Worm (Caenorhabditis elegans) whole organism, L4 larva: ENCODE data around the gene gst-8.

Source experiments
- D1046.2 ChIP-seq: fragments of 200-800 bp; sonication (Bioruptor generic); IDR thresholded peaks from 2 replicates; pipeline ENCODE4 v1.3.6; 2022; ENCODE audit warnings: missing genetic modification characterization, missing compliant biosample characterization
- F10B5.3 ChIP-seq: sonication (generic microtip); optimal IDR thresholded peaks from 2 replicates; lab custom pipeline; 2016; ENCODE audit warnings: mild to moderate bottlenecking, missing genetic modification characterization, missing compliant biosample characterization
- F26F4.8 ChIP-seq: fragments of 200-800 bp; sonication (Bioruptor generic); conservative IDR thresholded peaks from 2 replicates; pipeline ENCODE4 v1.3.6; 2022; ENCODE audit warnings: missing genetic modification characterization, missing compliant biosample characterization
- F49E8.2 ChIP-seq: sonication (generic microtip); optimal IDR thresholded peaks from 2 replicates; lab custom pipeline; 2016; ENCODE audit warnings: missing compliant biosample characterization, mild to moderate bottlenecking, missing genetic modification characterization, borderline replicate concordance
- T26A8.4 ChIP-seq: fragments of 200-800 bp; sonication (Bioruptor generic); IDR thresholded peaks from 2 replicates; pipeline ENCODE4 v1.3.6; 2022; ENCODE audit warnings: missing genetic modification characterization, missing compliant biosample characterization
- Y105C5A.15 ChIP-seq: fragments of 200-800 bp; sonication (Bioruptor generic); IDR thresholded peaks from 2 replicates; pipeline ENCODE4 v1.3.6; 2022; ENCODE audit warnings: missing genetic modification characterization, missing compliant biosample characterization
- Y48G9A.11 ChIP-seq: fragments of 200-800 bp; sonication (Bioruptor generic); IDR thresholded peaks from 2 replicates; pipeline ENCODE4 v1.3.6; 2022; ENCODE audit warnings: missing genetic modification reagents, missing genetic modification characterization, missing compliant biosample characterization
- Y75B8A.6 ChIP-seq: fragments of 200-800 bp; sonication (Bioruptor generic); IDR thresholded peaks from 2 replicates; pipeline ENCODE4 v1.3.6; 2022; ENCODE audit warnings: missing genetic modification reagents, missing genetic modification characterization, missing compliant biosample characterization
- aha-1 ChIP-seq: fragments of 150-350 bp; peaks from one replicate; lab custom pipeline; 2014; ENCODE audit warnings: missing biosample characterization, missing genetic modification characterization
- aly-2 ChIP-seq: sonication (generic microtip); optimal IDR thresholded peaks from 2 replicates; lab custom pipeline; 2018; ENCODE audit warnings: missing biosample characterization, missing genetic modification characterization
- arid-1 ChIP-seq: fragments of 200-800 bp; sonication (Bioruptor generic); conservative IDR thresholded peaks from 2 replicates; pipeline ENCODE4 v1.3.6; 2022; ENCODE audit warnings: missing genetic modification reagents, missing genetic modification characterization, missing compliant biosample characterization
- ceh-32 ChIP-seq: sonication (generic microtip); optimal IDR thresholded peaks from 2 replicates; lab custom pipeline; 2016; ENCODE audit warnings: mild to moderate bottlenecking, missing genetic modification characterization, missing compliant biosample characterization; ENCODE audit not compliant: poor library complexity
- ceh-44 ChIP-seq: fragments of 200-800 bp; sonication (Bioruptor generic); IDR thresholded peaks from 2 replicates; pipeline ENCODE4 v1.3.6; 2022; ENCODE audit warnings: missing genetic modification reagents, missing genetic modification characterization, missing compliant biosample characterization
- ceh-62 ChIP-seq: sonication (generic microtip); optimal IDR thresholded peaks from 2 replicates; lab custom pipeline; 2017; ENCODE audit warnings: missing biosample characterization, missing genetic modification characterization
- ceh-82 ChIP-seq: sonication (generic microtip); optimal IDR thresholded peaks from 2 replicates; lab custom pipeline; 2017; ENCODE audit warnings: missing biosample characterization, missing genetic modification characterization
- cey-2 ChIP-seq: sonication (generic microtip); optimal IDR thresholded peaks from 3 replicates; lab custom pipeline; 2017; ENCODE audit warnings: missing genetic modification characterization, mild to moderate bottlenecking, missing compliant biosample characterization, antibody characterized with exemption, borderline replicate concordance; ENCODE audit not compliant: insufficient read depth
- daf-16 ChIP-seq, 3 experiments: sonication (generic microtip); optimal IDR thresholded peaks; 2 replicates each; lab custom pipeline; 2016 to 2017; ENCODE audit warnings: missing genetic modification characterization in 3 of 3, missing genetic modification reagents in 3 of 3, mild to moderate bottlenecking in 2 of 3, missing compliant biosample characterization in 2 of 3, missing biosample characterization in 1 of 3, moderate library complexity in 1 of 3
- daf-8 ChIP-seq: fragments of 200-800 bp; sonication (Bioruptor generic); IDR thresholded peaks from 2 replicates; pipeline ENCODE4 v1.3.6; 2022; ENCODE audit warnings: missing genetic modification characterization, missing compliant biosample characterization
- dpl-1 ChIP-seq: fragments of 150-350 bp; optimal IDR thresholded peaks from 2 replicates; lab custom pipeline; 2014; ENCODE audit warnings: missing biosample characterization, missing genetic modification reagents, missing genetic modification characterization
- duxl-1 ChIP-seq: sonication (generic microtip); optimal IDR thresholded peaks from 2 replicates; lab custom pipeline; 2016; ENCODE audit warnings: mild to moderate bottlenecking, missing genetic modification characterization, moderate library complexity, missing compliant biosample characterization; ENCODE audit not compliant: poor library complexity
- fos-1 ChIP-seq: fragments of 150-350 bp; optimal IDR thresholded peaks from 2 replicates; lab custom pipeline; 2014; ENCODE audit warnings: missing biosample characterization, missing genetic modification characterization
- hlh-11 ChIP-seq: fragments of 200-800 bp; sonication (Bioruptor generic); optimal IDR thresholded peaks from 2 replicates; lab custom pipeline; 2018; ENCODE audit warnings: mild to moderate bottlenecking, missing genetic modification characterization, missing compliant biosample characterization
- jun-1 ChIP-seq: fragments of 150-350 bp; optimal IDR thresholded peaks from 2 replicates; lab custom pipeline; 2014; ENCODE audit warnings: missing biosample characterization, missing genetic modification reagents, missing genetic modification characterization
- lin-13 ChIP-seq: fragments of 150-350 bp; optimal IDR thresholded peaks from 2 replicates; lab custom pipeline; 2014; ENCODE audit warnings: missing biosample characterization, missing genetic modification reagents, missing genetic modification characterization
- lin-15B ChIP-seq: fragments of 150-350 bp; sonication (generic microtip); optimal IDR thresholded peaks from 3 replicates; lab custom pipeline; 2014; ENCODE audit warnings: missing biosample characterization, missing genetic modification characterization
- lin-29 ChIP-seq: fragments of 200-800 bp; sonication (Bioruptor generic); IDR thresholded peaks from 2 replicates; pipeline ENCODE4 v1.3.6; 2022; ENCODE audit warnings: missing genetic modification reagents, missing genetic modification characterization, missing compliant biosample characterization
- lin-38 ChIP-seq: fragments of 200-800 bp; sonication (Bioruptor generic); IDR thresholded peaks from 2 replicates; pipeline ENCODE4 v1.3.6; 2022; ENCODE audit warnings: missing genetic modification reagents, missing genetic modification characterization, missing compliant biosample characterization
- lin-39 ChIP-seq: fragments of 150-350 bp; optimal IDR thresholded peaks from 2 replicates; lab custom pipeline; 2014; ENCODE audit warnings: missing biosample characterization, missing genetic modification reagents, missing genetic modification characterization
- madf-5 ChIP-seq, 2 experiments: fragments of 200-800 bp; sonication (Bioruptor generic); IDR thresholded peaks; 2 replicates each; pipeline ENCODE4 v1.3.6; 2022; ENCODE audit warnings: missing compliant biosample characterization in 2 of 2, missing genetic modification characterization in 2 of 2
- madf-9 ChIP-seq: fragments of 200-800 bp; sonication (Bioruptor generic); conservative IDR thresholded peaks from 2 replicates; pipeline ENCODE4 v1.3.6; 2022; ENCODE audit warnings: missing genetic modification reagents, missing genetic modification characterization, missing compliant biosample characterization
- nhr-11 ChIP-seq: fragments of 150-350 bp; optimal IDR thresholded peaks from 2 replicates; lab custom pipeline; 2014; ENCODE audit warnings: missing biosample characterization, missing genetic modification characterization
- nhr-48 ChIP-seq: sonication (generic microtip); optimal IDR thresholded peaks from 2 replicates; lab custom pipeline; 2016; ENCODE audit warnings: mild to moderate bottlenecking, missing genetic modification characterization, missing compliant biosample characterization
- nhr-76 ChIP-seq: fragments of 150-350 bp; optimal IDR thresholded peaks from 2 replicates; lab custom pipeline; 2014; ENCODE audit warnings: missing biosample characterization, missing genetic modification characterization
- rbr-2 ChIP-seq: sonication (generic microtip); optimal IDR thresholded peaks from 2 replicates; lab custom pipeline; 2016; ENCODE audit warnings: missing genotype, missing genetic modification characterization, missing compliant biosample characterization
- saeg-2 ChIP-seq: fragments of 200-800 bp; sonication (Bioruptor generic); IDR thresholded peaks from 2 replicates; pipeline ENCODE4 v1.3.6; 2022; ENCODE audit warnings: missing genetic modification reagents, missing genetic modification characterization, missing compliant biosample characterization
- sdz-12 ChIP-seq: fragments of 200-800 bp; sonication (Bioruptor generic); optimal IDR thresholded peaks from 2 replicates; lab custom pipeline; 2018; ENCODE audit warnings: mild to moderate bottlenecking, missing genetic modification characterization, missing compliant biosample characterization
- set-16 ChIP-seq: fragments of 200-800 bp; sonication (Bioruptor generic); IDR thresholded peaks from 2 replicates; pipeline ENCODE4 v1.3.6; 2022; ENCODE audit warnings: missing genetic modification reagents, missing genetic modification characterization, missing compliant biosample characterization
- skn-1 ChIP-seq: fragments of 150-350 bp; optimal IDR thresholded peaks from 2 replicates; lab custom pipeline; 2014; ENCODE audit warnings: missing biosample characterization, missing genetic modification characterization
- snpc-1.2 ChIP-seq: fragments of 200-800 bp; sonication (Bioruptor generic); IDR thresholded peaks from 2 replicates; pipeline ENCODE4 v1.3.6; 2022; ENCODE audit warnings: missing genetic modification reagents, missing genetic modification characterization, missing compliant biosample characterization
- spr-3 ChIP-seq: fragments of 200-800 bp; sonication (Bioruptor generic); optimal IDR thresholded peaks from 2 replicates; lab custom pipeline; 2018; ENCODE audit warnings: mild to moderate bottlenecking, missing genetic modification characterization, missing compliant biosample characterization
- tag-97 ChIP-seq: fragments of 200-800 bp; sonication (Bioruptor generic); IDR thresholded peaks from 2 replicates; pipeline ENCODE4 v1.3.6; 2022; ENCODE audit warnings: missing genetic modification characterization, missing compliant biosample characterization
- tra-1 ChIP-seq: fragments of 200-800 bp; sonication (Bioruptor generic); IDR thresholded peaks from 2 replicates; pipeline ENCODE4 v1.3.6; 2022; ENCODE audit warnings: missing genetic modification reagents, missing genetic modification characterization, missing compliant biosample characterization
- unc-62 ChIP-seq, 3 experiments: fragments of 150-350 bp in 1 of 3; sonication (generic microtip); optimal IDR thresholded peaks in 2 of 3; peaks in 1 of 3; 1 replicate in 1 of 3; 2 replicates in 2 of 3; lab custom pipeline; 2014 to 2017; ENCODE audit warnings: missing biosample characterization in 3 of 3, missing genetic modification characterization in 3 of 3, missing genetic modification reagents in 3 of 3, missing genotype in 1 of 3
- ztf-11 ChIP-seq: fragments of 150-350 bp; optimal IDR thresholded peaks from 2 replicates; lab custom pipeline; 2014; ENCODE audit warnings: missing biosample characterization, missing genetic modification characterization

Gene gst-8

ce11 chrII:4866045-4866444 is 17.5 kb upstream of the gst-8 start (continued):
- no peak for TF ChIP-seq cey-2 (tag; lab: Kevin White, UChicago)
- TF ChIP-seq F49E8.2 (tag; lab: Kevin White, UChicago), result no peak
- no peak for TF ChIP-seq ceh-82 (tag; lab: Kevin White, UChicago)
- no peak for TF ChIP-seq Y75B8A.6
- TF ChIP-seq hlh-11 (tag; lab: Kevin White, UChicago), result peak; percentile 71
- peak; percentile 16 for TF ChIP-seq dpl-1 (GFP tag; lab: Kevin White, UChicago)
- no peak for TF ChIP-seq lin-15B
- peak; percentile 52; the same call in 1 of the 2 replicates for TF ChIP-seq T26A8.4 (GFP tag; lab: Robert Waterston, UW)
- TF ChIP-seq skn-1 (tag; lab: Kevin White, UChicago), result no peak
- no peak for TF ChIP-seq nhr-76
- TF ChIP-seq, all 104 proteins: peak for 9

- TF ChIP-seq set-16 (GFP tag; lab: Robert Waterston, UW) (peak; percentile 97), snpc-1.2 (GFP tag; lab: Robert Waterston, UW) (0 out of 2 replicates have a peak, but pooled peaks have one; percentile 23)
Measured at ce11 chrII:4866819-4867218, 16.7 kb upstream of the gst-8 start.

ce11 chrII:4867476-4867875 is 16.0 kb upstream of the gst-8 start, which contains the start of gene col-17:
TSS of gene col-17 (minus strand) at chrII:4867576.
- TF ChIP-seq unc-62 (GFP tag; optimal IDR thresholded peaks at IDR 0.05 in 1 of 2; lab: Kevin White, UChicago) (no peak), unc-62 (tag; optimal IDR thresholded peaks at IDR 0.05; lab: Kevin White, UChicago) (no peak), madf-5 (GFP tag; IDR thresholded peaks at IDR 0.05; lab: Robert Waterston, UW) (no peak), nhr-11 (tag; lab: Kevin White, UChicago) (no peak), D1046.2 (GFP tag; lab: Robert Waterston, UW) (no peak), spr-3 (GFP tag; lab: Kevin White, UChicago) (no peak), daf-16 (GFP tag; optimal IDR thresholded peaks at IDR 0.05; lab: Kevin White, UChicago) (no peak), daf-16 (tag; optimal IDR thresholded peaks at IDR 0.05; lab: Kevin White, UChicago) (no peak), fos-1 (tag; lab: Kevin White, UChicago) (no peak), saeg-2 (GFP tag; lab: Robert Waterston, UW) (no peak), aly-2 (tag; lab: Kevin White, UChicago) (no peak), nhr-48 (tag; lab: Kevin White, UChicago) (no peak)
- TF ChIP-seq, all 104 proteins: peak for 0

- TF ChIP-seq aha-1 (tag; lab: Kevin White, UChicago) (peak; percentile 7), F26F4.8 (GFP tag; lab: Robert Waterston, UW) (no peak), daf-8 (GFP tag; lab: Robert Waterston, UW) (no peak), ceh-62 (tag; lab: Kevin White, UChicago) (no peak), cey-2 (tag; lab: Kevin White, UChicago) (no peak), madf-9 (GFP tag; lab: Robert Waterston, UW) (peak; percentile 2; the same call in 1 of the 2 replicates), F10B5.3 (tag; lab: Kevin White, UChicago) (no peak), lin-38 (no peak), Y105C5A.15 (no peak), nhr-11 (tag; lab: Kevin White, UChicago) (no peak), hlh-11 (tag; lab: Kevin White, UChicago) (no peak), rbr-2 (tag; lab: Kevin White, UChicago) (no peak), ceh-32 (tag; lab: Kevin White, UChicago) (no peak), lin-29 (GFP tag; lab: Robert Waterston, UW) (no peak), snpc-1.2 (GFP tag; lab: Robert Waterston, UW) (no peak), arid-1 (GFP tag; lab: Robert Waterston, UW) (no peak), lin-13 (GFP tag; lab: Kevin White, UChicago) (no peak), lin-39 (tag; lab: Kevin White, UChicago) (no peak), tag-97 (GFP tag; lab: Robert Waterston, UW) (no peak), sdz-12 (no peak), Y48G9A.11 (GFP tag; lab: Robert Waterston, UW) (no peak), duxl-1 (no peak), ceh-44 (no peak), ztf-11 (tag; lab: Kevin White, UChicago) (no peak), jun-1 (tag; lab: Kevin White, UChicago) (no peak), skn-1 (tag; lab: Kevin White, UChicago) (no peak), tra-1 (GFP tag; lab: Robert Waterston, UW) (no peak)
Measured at ce11 chrII:4869793-4870343, 13.6 kb upstream of the gst-8 start.
